Worm (Caenorhabditis elegans) whole organism, L3 larva: ENCODE measurements around the gene prp-9.

ENCODE experiments used
- R02D3.7 ChIP-seq: fragments of 150-350 bp; optimal IDR thresholded peaks from 2 replicates; lab custom pipeline; 2014; ENCODE audit warnings: missing biosample characterization, missing genetic modification characterization
- ama-1 ChIP-seq: fragments of 150-350 bp; optimal IDR thresholded peaks from 2 replicates; lab custom pipeline; 2018
- ceh-16 ChIP-seq: sonication (generic microtip); optimal IDR thresholded peaks from 2 replicates; lab custom pipeline; 2017; ENCODE audit warnings: missing biosample characterization, missing genetic modification characterization
- ceh-28 ChIP-seq: fragments of 150-350 bp; optimal IDR thresholded peaks from 2 replicates; lab custom pipeline; 2014; ENCODE audit warnings: missing biosample characterization, missing genetic modification reagents, missing genetic modification characterization
- ceh-82 ChIP-seq: fragments of 150-350 bp; optimal IDR thresholded peaks from 2 replicates; lab custom pipeline; 2014; ENCODE audit warnings: missing biosample characterization, missing genetic modification characterization
- ceh-9 ChIP-seq: sonication (generic microtip); optimal IDR thresholded peaks from 2 replicates; lab custom pipeline; 2018; ENCODE audit warnings: missing biosample characterization, missing genetic modification characterization
- egl-27 ChIP-seq: sonication (generic microtip); optimal IDR thresholded peaks from 4 replicates; lab custom pipeline; 2017; ENCODE audit warnings: missing biosample characterization, missing genetic modification reagents, missing genetic modification characterization
- egl-5 ChIP-seq: fragments of 150-350 bp; optimal IDR thresholded peaks from 2 replicates; lab custom pipeline; 2017; ENCODE audit warnings: missing biosample characterization, missing genetic modification reagents, missing genetic modification characterization, inconsistent platforms
- elt-1 ChIP-seq: fragments of 150-350 bp; optimal IDR thresholded peaks from 2 replicates; lab custom pipeline; 2014; ENCODE audit warnings: missing biosample characterization, missing genetic modification characterization
- elt-2 ChIP-seq: sonication (generic microtip); optimal IDR thresholded peaks from 2 replicates; lab custom pipeline; 2016; ENCODE audit warnings: missing genetic modification reagents, mild to moderate bottlenecking, missing genetic modification characterization, missing compliant biosample characterization
- elt-3 ChIP-seq, 3 experiments: fragments of 150-350 bp in 1 of 3; sonication (generic microtip) in 2 of 3; optimal IDR thresholded peaks; 2 replicates in 2 of 3; 4 replicates in 1 of 3; lab custom pipeline; 2014 to 2017; ENCODE audit warnings: missing biosample characterization in 3 of 3, missing genetic modification characterization in 3 of 3
- eor-1 ChIP-seq, 2 experiments: fragments of 150-350 bp; optimal IDR thresholded peaks; 2 replicates each; lab custom pipeline; 2014 to 2018; ENCODE audit warnings: missing biosample characterization in 2 of 2, missing genetic modification characterization in 2 of 2
- fkh-10 ChIP-seq: sonication (generic microtip); optimal IDR thresholded peaks from 2 replicates; lab custom pipeline; 2017; ENCODE audit warnings: missing biosample characterization, missing genetic modification reagents, missing genetic modification characterization
- fkh-2 ChIP-seq: fragments of 150-350 bp; optimal IDR thresholded peaks from 2 replicates; lab custom pipeline; 2014; ENCODE audit warnings: missing biosample characterization, missing genetic modification reagents, missing genetic modification characterization
- hmg-11 ChIP-seq: sonication (generic microtip); optimal IDR thresholded peaks from 2 replicates; lab custom pipeline; 2016; ENCODE audit warnings: missing genetic modification characterization, missing compliant biosample characterization
- jun-1 ChIP-seq: fragments of 150-350 bp; optimal IDR thresholded peaks from 2 replicates; lab custom pipeline; 2014; ENCODE audit warnings: missing biosample characterization, missing genetic modification reagents, missing genetic modification characterization
- lin-39 ChIP-seq: fragments of 150-350 bp; optimal IDR thresholded peaks from 2 replicates; lab custom pipeline; 2018; ENCODE audit warnings: missing biosample characterization, missing genetic modification reagents, missing genetic modification characterization
- lsy-12 ChIP-seq: sonication (generic microtip); optimal IDR thresholded peaks from 2 replicates; lab custom pipeline; 2016; ENCODE audit warnings: mild to moderate bottlenecking, missing genetic modification characterization, missing compliant biosample characterization
- mdl-1 ChIP-seq: fragments of 150-350 bp; optimal IDR thresholded peaks from 2 replicates; lab custom pipeline; 2014; ENCODE audit warnings: missing biosample characterization, missing genetic modification characterization
- mml-1 ChIP-seq: fragments of 150-350 bp; sonication (generic microtip); optimal IDR thresholded peaks from 3 replicates; lab custom pipeline; 2014; ENCODE audit warnings: missing biosample characterization, missing genetic modification characterization
- nfya-1 ChIP-seq: sonication (generic microtip); optimal IDR thresholded peaks from 2 replicates; lab custom pipeline; 2017; ENCODE audit warnings: missing genetic modification characterization, mild to moderate bottlenecking, missing compliant biosample characterization, antibody characterized with exemption, moderate library complexity; ENCODE audit not compliant: insufficient read depth
- nhr-11 ChIP-seq: fragments of 150-350 bp; optimal IDR thresholded peaks from 2 replicates; lab custom pipeline; 2014; ENCODE audit warnings: missing biosample characterization, missing genetic modification characterization
- nhr-23 ChIP-seq: fragments of 150-350 bp; optimal IDR thresholded peaks from 2 replicates; lab custom pipeline; 2014; ENCODE audit warnings: missing biosample characterization, missing genetic modification reagents, missing genetic modification characterization
- nhr-237 ChIP-seq: fragments of 150-350 bp; optimal IDR thresholded peaks from 2 replicates; lab custom pipeline; 2014; ENCODE audit warnings: missing biosample characterization, missing genetic modification characterization
- nhr-25 ChIP-seq: sonication (generic microtip); optimal IDR thresholded peaks from 2 replicates; lab custom pipeline; 2017; ENCODE audit warnings: missing biosample characterization, missing genetic modification characterization
- nhr-28 ChIP-seq: fragments of 150-350 bp; optimal IDR thresholded peaks from 2 replicates; lab custom pipeline; 2014; ENCODE audit warnings: missing biosample characterization, missing genetic modification characterization
- nhr-43 ChIP-seq: sonication (generic microtip); optimal IDR thresholded peaks from 2 replicates; lab custom pipeline; 2016; ENCODE audit warnings: mild to moderate bottlenecking, missing genetic modification characterization, missing compliant biosample characterization; ENCODE audit not compliant: poor library complexity, severe bottlenecking
- nhr-67 ChIP-seq: fragments of 150-350 bp; optimal IDR thresholded peaks from 2 replicates; lab custom pipeline; 2014; ENCODE audit warnings: missing biosample characterization, missing genetic modification characterization
- nhr-76 ChIP-seq: fragments of 150-350 bp; sonication (generic microtip); optimal IDR thresholded peaks from 5 replicates; lab custom pipeline; 2014; ENCODE audit warnings: missing biosample characterization, missing genetic modification characterization
- nhr-77 ChIP-seq: fragments of 150-350 bp; optimal IDR thresholded peaks from 2 replicates; lab custom pipeline; 2014; ENCODE audit warnings: missing biosample characterization, missing genetic modification characterization
- pha-4 ChIP-seq: fragments of 150-350 bp; optimal IDR thresholded peaks from 2 replicates; lab custom pipeline; 2014; ENCODE audit warnings: missing biosample characterization, missing genetic modification reagents, missing genetic modification characterization
- skn-1 ChIP-seq: fragments of 150-350 bp; optimal IDR thresholded peaks from 2 replicates; lab custom pipeline; 2014; ENCODE audit warnings: missing biosample characterization, missing genetic modification characterization
- snpc-4 ChIP-seq: fragments of 150-350 bp; optimal IDR thresholded peaks from 2 replicates; lab custom pipeline; 2014; ENCODE audit warnings: missing biosample characterization, missing genetic modification characterization
- tbx-2 ChIP-seq: sonication (generic microtip); optimal IDR thresholded peaks from 2 replicates; lab custom pipeline; 2016; ENCODE audit warnings: mild to moderate bottlenecking, missing genetic modification characterization, missing compliant biosample characterization
- unc-62 ChIP-seq: fragments of 150-350 bp; sonication (generic microtip); optimal IDR thresholded peaks from 4 replicates; lab custom pipeline; 2014; ENCODE audit warnings: missing biosample characterization, missing genetic modification reagents, missing genetic modification characterization
- ztf-11 ChIP-seq: fragments of 150-350 bp; optimal IDR thresholded peaks from 2 replicates; lab custom pipeline; 2014; ENCODE audit warnings: missing biosample characterization, missing genetic modification characterization
- ztf-4 ChIP-seq: fragments of 150-350 bp; optimal IDR thresholded peaks from 2 replicates; lab custom pipeline; 2014; ENCODE audit warnings: missing biosample characterization, missing genetic modification characterization

Gene prp-9

DNA sequence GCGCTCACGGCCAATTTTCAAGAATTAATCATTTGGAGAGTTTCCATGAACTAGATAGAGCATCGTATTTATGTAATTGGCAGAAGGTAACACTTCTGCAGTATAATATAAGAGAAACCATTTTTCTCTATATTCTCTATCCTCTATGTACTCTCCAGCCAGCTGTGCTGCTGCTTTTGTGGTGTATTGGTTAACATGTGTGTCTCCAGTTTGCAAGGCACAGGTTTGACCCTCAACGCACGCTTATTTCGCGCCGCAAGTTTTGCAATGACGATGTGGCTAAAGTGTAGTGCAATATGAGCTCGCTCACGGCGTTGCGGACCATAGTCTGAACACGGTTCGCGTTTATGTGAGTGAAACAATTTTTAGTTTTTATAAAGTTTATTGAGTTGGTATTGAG, 21.8 kb upstream of the prp-9 start:
- TF ChIP-seq pha-4 (tag; lab: Kevin White, UChicago), result peak; percentile 77
- TF ChIP-seq ceh-28 (tag; lab: Kevin White, UChicago), result no peak
- TF ChIP-seq elt-2 (tag; lab: Kevin White, UChicago), result peak; percentile 36
- TF ChIP-seq nfya-1 (tag; lab: Kevin White, UChicago), result peak; percentile 52
- TF ChIP-seq lin-39 (tag; lab: Kevin White, UChicago), result peak; percentile 54
- peak; percentile 42 for TF ChIP-seq tbx-2 (tag; lab: Kevin White, UChicago)
- TF ChIP-seq egl-27 (tag; lab: Kevin White, UChicago), result peak; percentile 22
- TF ChIP-seq egl-5 (tag; lab: Kevin White, UChicago), result no peak
- TF ChIP-seq lsy-12, result peak; percentile 22
- TF ChIP-seq skn-1 (tag; lab: Kevin White, UChicago), result peak; percentile 36
- TF ChIP-seq nhr-25, result peak; percentile 40
- TF ChIP-seq nhr-77 (tag; lab: Kevin White, UChicago), result no peak
- peak; percentile 70 for TF ChIP-seq nhr-43 (tag; lab: Kevin White, UChicago)
- TF ChIP-seq snpc-4 (tag; lab: Kevin White, UChicago), result peak; percentile 11
- TF ChIP-seq nhr-28 (tag; lab: Kevin White, UChicago), result no peak
- peak; percentile 17 for TF ChIP-seq jun-1 (tag; lab: Kevin White, UChicago)

DNA sequence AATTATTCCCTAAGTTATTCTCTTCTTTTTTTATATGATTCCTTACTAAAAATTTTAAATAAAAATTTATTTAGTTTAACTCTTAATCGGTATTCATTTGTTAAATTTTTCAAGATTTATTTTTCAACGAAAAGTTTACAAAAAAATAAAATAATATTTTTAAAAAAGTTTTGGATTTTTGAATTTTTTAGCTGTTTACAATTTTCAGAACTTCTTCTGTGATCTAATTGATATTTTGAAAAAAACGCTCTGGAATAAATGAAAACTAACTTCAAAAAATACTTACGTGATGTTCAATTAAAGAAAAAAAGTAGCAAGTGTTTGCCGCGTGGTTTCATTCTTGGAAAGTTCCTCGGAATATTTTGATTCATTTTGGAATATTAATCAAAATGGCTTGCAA, 20.1 kb upstream of the prp-9 start, which contains the start of gene decr-1.2:
Gene decr-1.2 (plus strand): TSS at position 301 of the 400 bp plus-strand sequence.
- TF ChIP-seq fkh-2 (no peak), ztf-11 (no peak), hmg-11 (no peak), nhr-43 (tag; lab: Kevin White, UChicago) (no peak), ceh-16 (tag; lab: Kevin White, UChicago) (no peak), lsy-12 (no peak), pha-4 (tag; lab: Kevin White, UChicago) (no peak), egl-27 (tag; lab: Kevin White, UChicago) (no peak), elt-3 (tag; optimal IDR thresholded peaks at IDR 0.05; lab: Kevin White, UChicago) (no peak), eor-1 (tag; optimal IDR thresholded peaks at IDR 0.05; lab: Kevin White, UChicago) (no peak), ceh-82 (tag; lab: Kevin White, UChicago) (no peak), elt-2 (tag; lab: Kevin White, UChicago) (no peak), ztf-4 (tag; lab: Kevin White, UChicago) (no peak), nhr-25 (no peak), R02D3.7 (no peak), ama-1 (lab: Kevin White, UChicago) (no peak), lin-39 (tag; lab: Kevin White, UChicago) (no peak), ceh-9 (tag; lab: Kevin White, UChicago) (no peak), fkh-10 (GFP tag; lab: Kevin White, UChicago) (no peak), nhr-28 (tag; lab: Kevin White, UChicago) (no peak)

DNA sequence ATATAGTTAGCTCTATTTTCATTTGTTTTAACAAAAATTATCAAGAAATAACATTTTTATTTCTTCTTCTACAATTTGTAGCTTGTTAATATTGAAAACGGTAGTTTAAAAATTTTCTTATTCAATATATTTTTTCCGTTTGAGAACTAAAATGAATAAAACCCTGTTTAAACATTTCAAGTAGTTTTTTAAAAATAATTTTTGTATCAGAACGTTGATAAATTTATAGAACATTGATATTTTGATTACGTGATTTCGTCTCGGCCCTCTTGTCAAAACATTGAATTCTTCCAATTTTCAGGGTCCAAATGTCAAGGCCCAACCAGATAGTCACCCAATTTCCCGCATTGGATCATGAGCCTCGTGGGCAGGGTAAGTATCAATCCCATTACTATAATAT, 15.2 kb upstream of the prp-9 start, which contains the start of gene pqn-73:
Gene pqn-73 (plus strand): TSS at position 301 of the 400 bp plus-strand sequence.
- TF ChIP-seq jun-1 (tag; lab: Kevin White, UChicago) (no peak), lin-39 (tag; lab: Kevin White, UChicago) (no peak), nhr-237 (tag; lab: Kevin White, UChicago) (no peak), nhr-76 (tag; lab: Kevin White, UChicago) (no peak), nfya-1 (tag; lab: Kevin White, UChicago) (no peak), lsy-12 (no peak), nhr-67 (no peak)
- TF ChIP-seq, all 47 proteins: peak for 0

DNA sequence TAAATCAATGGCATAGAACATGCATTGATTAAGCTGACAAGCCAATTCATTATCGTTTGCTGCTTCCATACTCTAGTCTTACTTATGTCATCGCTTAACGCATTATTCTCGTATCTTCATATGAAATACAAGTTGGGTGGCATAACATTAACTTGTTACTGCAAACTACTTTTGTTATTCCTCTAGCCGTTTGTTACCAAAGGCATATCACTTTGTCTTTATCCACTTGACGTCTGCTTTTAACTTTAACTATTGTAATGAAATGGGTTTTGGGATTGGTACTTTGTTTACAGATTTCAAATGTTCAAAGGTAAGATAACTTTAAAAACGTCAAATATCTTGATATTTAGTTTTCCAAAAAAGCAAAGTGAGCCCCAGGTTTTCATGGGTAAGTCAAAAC, 10.9 kb upstream of the prp-9 start, which contains the start of gene W01C9.2:
Gene W01C9.2 (plus strand): TSS at position 301 of the 400 bp plus-strand sequence.
- TF ChIP-seq hmg-11 (no peak), elt-1 (tag; lab: Kevin White, UChicago) (no peak), mdl-1 (tag; lab: Kevin White, UChicago) (no peak), R02D3.7 (no peak), ztf-11 (no peak), nhr-11 (no peak), unc-62 (GFP tag; lab: Kevin White, UChicago) (no peak), tbx-2 (tag; lab: Kevin White, UChicago) (no peak), nhr-23 (no peak), egl-5 (tag; lab: Kevin White, UChicago) (no peak), ceh-82 (tag; lab: Kevin White, UChicago) (no peak), mml-1 (tag; lab: Kevin White, UChicago) (no peak), ztf-4 (tag; lab: Kevin White, UChicago) (no peak), snpc-4 (tag; lab: Kevin White, UChicago) (no peak)
